Fruit fly (Drosophila melanogaster): Measurements from ENCODE around the gene Pi4KIIIalpha.

Gene Pi4KIIIalpha

dm6 chrX:2645593-2645992 is 21.0 kb downstream of the Pi4KIIIalpha start:
- TF ChIP-seq Jra (GFP tag; optimal IDR thresholded peaks at IDR 0.05), result no peak
- no peak for TF ChIP-seq dmrt93B (GFP tag; optimal IDR thresholded peaks at IDR 0.05)
- TF ChIP-seq N (GFP tag; optimal IDR thresholded peaks at IDR 0.05), result peak; percentile 9
- TF ChIP-seq CG32264 (GFP tag; optimal IDR thresholded peaks at IDR 0.05), result no peak
- TF ChIP-seq Hr78 (GFP tag; optimal IDR thresholded peaks at IDR 0.05), result no peak
- peak; percentile 50 for TF ChIP-seq Myc (optimal IDR thresholded peaks at IDR 0.05)

- TF ChIP-seq HLH106 (tag; optimal IDR thresholded peaks at IDR 0.05), result peak; percentile 96
- TF ChIP-seq fru (GFP tag; optimal IDR thresholded peaks at IDR 0.05), result peak; percentile 98
- peak; percentile 98 for TF ChIP-seq h (GFP tag; optimal IDR thresholded peaks at IDR 0.05)
- TF ChIP-seq OdsH (GFP tag; optimal IDR thresholded peaks at IDR 0.05), result peak; percentile 97
- TF ChIP-seq ey (GFP tag; optimal IDR thresholded peaks at IDR 0.05), result peak; percentile 98
- TF ChIP-seq Dif (GFP tag; optimal IDR thresholded peaks at IDR 0.05; ENCODE audit: partially characterized antibody), result peak; percentile 55
- peak; percentile 99 for TF ChIP-seq woc (GFP tag; optimal IDR thresholded peaks at IDR 0.05)
- TF ChIP-seq Myc (optimal IDR thresholded peaks at IDR 0.05), result no peak
- TF ChIP-seq Dfd (GFP tag; optimal IDR thresholded peaks at IDR 0.05), result peak; percentile 65
- TF ChIP-seq dl (GFP tag; optimal IDR thresholded peaks at IDR 0.05; ENCODE audit: insufficient read depth in 1 of 2, partially characterized antibody in 2 of 2), result no peak
- no peak for TF ChIP-seq N (GFP tag; optimal IDR thresholded peaks at IDR 0.05)
- peak; percentile 92 for TF ChIP-seq tai (GFP tag; optimal IDR thresholded peaks at IDR 0.05)
- TF ChIP-seq rgr (GFP tag; optimal IDR thresholded peaks at IDR 0.05), result peak; percentile 98
- TF ChIP-seq brk (GFP tag; optimal IDR thresholded peaks at IDR 0.05), result peak; percentile 83
- peak; percentile 44 for TF ChIP-seq Vsx2 (GFP tag; optimal IDR thresholded peaks at IDR 0.05; ENCODE audit: partially characterized antibody)
- TF ChIP-seq foxo (GFP tag; optimal IDR thresholded peaks at IDR 0.05), result peak; percentile 86 to 98
- no peak for TF ChIP-seq lola (GFP tag; optimal IDR thresholded peaks at IDR 0.05)
- TF ChIP-seq sage (GFP tag; optimal IDR thresholded peaks at IDR 0.05), result peak; percentile 83
- peak; percentile 95 for TF ChIP-seq CG32264 (GFP tag; optimal IDR thresholded peaks at IDR 0.05)
- peak; percentile 58 for TF ChIP-seq GATAd (GFP tag; optimal IDR thresholded peaks at IDR 0.05)
- peak; percentile 95 for TF ChIP-seq psq (GFP tag; optimal IDR thresholded peaks at IDR 0.05)
- peak; percentile 85 for TF ChIP-seq Jra (GFP tag; optimal IDR thresholded peaks at IDR 0.05)
- TF ChIP-seq usp (GFP tag; optimal IDR thresholded peaks at IDR 0.05), result no peak
- no peak for TF ChIP-seq Abd-B (GFP tag; optimal IDR thresholded peaks at IDR 0.05)
- peak; percentile 97 for TF ChIP-seq sv (GFP tag; optimal IDR thresholded peaks at IDR 0.05)
- peak; percentile 91 for TF ChIP-seq CG9705 (GFP tag; optimal IDR thresholded peaks at IDR 0.05)
- TF ChIP-seq CrebA (GFP tag; optimal IDR thresholded peaks at IDR 0.05; ENCODE audit: borderline replicate concordance), result peak; percentile 63
- peak; percentile 96 for TF ChIP-seq dmrt93B (GFP tag; optimal IDR thresholded peaks at IDR 0.05)
- peak; percentile 85 for TF ChIP-seq Mio (GFP tag; optimal IDR thresholded peaks at IDR 0.05)
- peak; percentile 76 for TF ChIP-seq dsf (GFP tag; optimal IDR thresholded peaks at IDR 0.05; ENCODE audit: borderline replicate concordance)
- peak; percentile 98 for TF ChIP-seq br (GFP tag; optimal IDR thresholded peaks at IDR 0.05)
- peak; percentile 75 for TF ChIP-seq Rel (GFP tag; optimal IDR thresholded peaks at IDR 0.05)
- peak; percentile 88 for TF ChIP-seq Rel (tag; optimal IDR thresholded peaks at IDR 0.05)
- peak; percentile 98 for TF ChIP-seq Sp1 (GFP tag; optimal IDR thresholded peaks at IDR 0.05)
- TF ChIP-seq Hnf4 (GFP tag; optimal IDR thresholded peaks at IDR 0.05), result peak; percentile 96
- no peak for TF ChIP-seq pan (optimal IDR thresholded peaks at IDR 0.05)
- TF ChIP-seq Hr83 (GFP tag; optimal IDR thresholded peaks at IDR 0.05; ENCODE audit: poor library complexity, severe bottlenecking), result peak; percentile 62
- TF ChIP-seq jim (GFP tag; optimal IDR thresholded peaks at IDR 0.05), result no peak
- no peak for TF ChIP-seq Hr78 (GFP tag; optimal IDR thresholded peaks at IDR 0.05)
These were observed 21.6 kb downstream of the Pi4KIIIalpha start for dm6 chrX:2646022-2646761.

All from whole organism, wandering third instar larva.